Fruit fly (Drosophila melanogaster) whole organism, embryonic: ENCODE measurements around the gene loj.
A peak's percentile ranks its signal among the peaks of the same experiment; 100 is the strongest.

Source experiments
- ATbp ChIP-seq: fragments of 200-800 bp; sonication (Bioruptor generic); optimal IDR thresholded peaks from 2 replicates; lab custom pipeline; 2017; ENCODE audit warnings: missing biosample characterization, mild to moderate bottlenecking, missing genetic modification characterization, missing genetic modification reagents
- Awh ChIP-seq: fragments of 200-800 bp; sonication (Bioruptor generic); IDR thresholded peaks from 2 replicates; pipeline ENCODE4, ENCODE4 v1.3.6; 2022; ENCODE audit warnings: missing biosample characterization, missing genetic modification characterization
- CG1024 ChIP-seq: fragments of 200-800 bp; sonication (Bioruptor generic); IDR thresholded peaks from 2 replicates; pipeline ENCODE4 v1.3.6; 2022; ENCODE audit warnings: missing biosample characterization, missing genetic modification characterization
- CG11560 ChIP-seq: fragments of 200-800 bp; sonication (Bioruptor generic); IDR thresholded peaks from 3 replicates; pipeline ENCODE4 v1.3.6; 2022; ENCODE audit warnings: missing biosample characterization, missing genetic modification characterization
- CG1233 ChIP-seq: fragments of 200-800 bp; sonication (Bioruptor generic); optimal IDR thresholded peaks from 4 replicates; lab custom pipeline; 2018; ENCODE audit warnings: missing biosample characterization, mild to moderate bottlenecking, missing genetic modification characterization
- CG13287 ChIP-seq: fragments of 200-800 bp; sonication (Bioruptor generic); IDR thresholded peaks from 2 replicates; pipeline ENCODE4 v1.3.6; 2022; ENCODE audit warnings: missing biosample characterization, missing genetic modification characterization; ENCODE audit not compliant: partially characterized antibody
- CG13894 ChIP-seq: fragments of 200-800 bp; sonication (Bioruptor generic); optimal IDR thresholded peaks from 3 replicates; lab custom pipeline; 2018; ENCODE audit warnings: missing biosample characterization, mild to moderate bottlenecking, missing genetic modification characterization, moderate library complexity
- CG14441 ChIP-seq: fragments of 200-800 bp; sonication (Bioruptor generic); IDR thresholded peaks from 2 replicates; pipeline ENCODE4 v1.3.6; 2022; ENCODE audit warnings: missing biosample characterization, missing genetic modification characterization
- CG15269 ChIP-seq: fragments of 200-800 bp; sonication (Bioruptor generic); optimal IDR thresholded peaks from 2 replicates; lab custom pipeline; 2018; ENCODE audit warnings: missing biosample characterization, mild to moderate bottlenecking, missing genetic modification characterization, moderate library complexity
- CG15601 ChIP-seq: fragments of 200-800 bp; sonication (Bioruptor generic); optimal IDR thresholded peaks from 3 replicates; lab custom pipeline; 2019; ENCODE audit warnings: missing biosample characterization, mild to moderate bottlenecking, missing genetic modification characterization, moderate library complexity
- CG18619 ChIP-seq: fragments of 200-800 bp; sonication (Bioruptor generic); optimal IDR thresholded peaks from 3 replicates; lab custom pipeline; 2017; ENCODE audit warnings: missing biosample characterization, mild to moderate bottlenecking, missing genetic modification characterization
- CG2120 ChIP-seq: fragments of 200-800 bp; sonication (Bioruptor generic); optimal IDR thresholded peaks from 3 replicates; lab custom pipeline; 2016; ENCODE audit warnings: missing biosample characterization, missing genetic modification characterization
- CG2678 ChIP-seq: fragments of 200-800 bp; sonication (Bioruptor generic); optimal IDR thresholded peaks from 3 replicates; lab custom pipeline; 2019; ENCODE audit warnings: missing biosample characterization, mild to moderate bottlenecking, missing genetic modification characterization, moderate library complexity
- CG32767 ChIP-seq: fragments of 200-800 bp; sonication (Bioruptor generic); IDR thresholded peaks from 2 replicates; pipeline ENCODE4 v1.3.6; 2022; ENCODE audit warnings: missing biosample characterization, missing genetic modification characterization
- CG32772 ChIP-seq: fragments of 200-800 bp; sonication (Bioruptor generic); IDR thresholded peaks from 2 replicates; pipeline ENCODE4 v1.3.6; 2022; ENCODE audit warnings: missing biosample characterization, missing genetic modification characterization
- CG3407 ChIP-seq: fragments of 200-800 bp; sonication (Bioruptor generic); optimal IDR thresholded peaks from 2 replicates; lab custom pipeline; 2018; ENCODE audit warnings: missing biosample characterization, mild to moderate bottlenecking, missing genetic modification characterization
- CG4328 ChIP-seq: fragments of 200-800 bp; sonication (Bioruptor generic); optimal IDR thresholded peaks from 3 replicates; lab custom pipeline; 2017; ENCODE audit warnings: missing biosample characterization, missing genetic modification reagents, missing genetic modification characterization
- CG7928 ChIP-seq: fragments of 200-800 bp; sonication (Bioruptor generic); optimal IDR thresholded peaks from 2 replicates; lab custom pipeline; 2017; ENCODE audit warnings: missing biosample characterization, mild to moderate bottlenecking, missing genetic modification characterization
- CG8290 ChIP-seq, 3 experiments: fragments of 200-800 bp; sonication (Bioruptor generic); optimal IDR thresholded peaks; 2 replicates each; lab custom pipeline; 2016 to 2019; ENCODE audit warnings: missing biosample characterization in 3 of 3, missing genetic modification characterization in 3 of 3, mild to moderate bottlenecking in 2 of 3, moderate library complexity in 1 of 3
- CHES-1-like ChIP-seq: fragments of 200-800 bp; sonication (Bioruptor generic); optimal IDR thresholded peaks from 2 replicates; lab custom pipeline; 2016; ENCODE audit warnings: missing biosample characterization, missing genetic modification characterization
- Dfd ChIP-seq, 2 experiments: fragments of >200 bp; optimal IDR thresholded peaks; 2 replicates each; lab custom pipeline; 2017; ENCODE audit warnings: missing biosample characterization in 2 of 2, missing genetic modification characterization in 2 of 2
- Ets65A ChIP-seq: fragments of 200-800 bp; sonication (Bioruptor generic); peaks from one replicate; lab custom pipeline; 2016; ENCODE audit warnings: missing biosample characterization, missing genetic modification characterization
- Nf-YB ChIP-seq: fragments of 200-800 bp; sonication (Bioruptor generic); optimal IDR thresholded peaks from 3 replicates; lab custom pipeline; 2019; ENCODE audit warnings: missing biosample characterization, mild to moderate bottlenecking, missing genetic modification characterization, moderate library complexity
- Optix ChIP-seq: fragments of 200-800 bp; sonication (Bioruptor generic); IDR thresholded peaks from 3 replicates; pipeline ENCODE4 v1.3.6; 2022; ENCODE audit warnings: missing biosample characterization, missing genetic modification characterization
- Tbp ChIP-seq: fragments of >200 bp; optimal IDR thresholded peaks from 2 replicates; lab custom pipeline; 2018; ENCODE audit warnings: missing biosample characterization, missing genetic modification characterization
- Vsx1 ChIP-seq: fragments of 200-800 bp; sonication (Bioruptor generic); optimal IDR thresholded peaks from 2 replicates; lab custom pipeline; 2017; ENCODE audit warnings: missing biosample characterization, mild to moderate bottlenecking, missing genetic modification characterization, missing genetic modification reagents
- ab ChIP-seq: fragments of 200-800 bp; sonication (Bioruptor generic); optimal IDR thresholded peaks from 2 replicates; lab custom pipeline; 2016; ENCODE audit warnings: missing biosample characterization, missing genetic modification characterization
- aop ChIP-seq: fragments of 200-800 bp; sonication (Bioruptor generic); IDR thresholded peaks from 2 replicates; pipeline ENCODE4 v1.3.6; 2022; ENCODE audit warnings: missing biosample characterization, missing genetic modification characterization
- cas ChIP-seq: fragments of 200-800 bp; sonication (Bioruptor generic); IDR thresholded peaks from 2 replicates; pipeline ENCODE4 v1.3.6; 2022; ENCODE audit warnings: missing biosample characterization, missing genetic modification characterization
- chif ChIP-seq, 2 experiments: fragments of 200-800 bp; sonication (Bioruptor generic); optimal IDR thresholded peaks; 3 replicates each; lab custom pipeline; 2016; ENCODE audit warnings: missing biosample characterization in 2 of 2, missing genetic modification characterization in 2 of 2
- chm ChIP-seq: fragments of 200-800 bp; sonication (Bioruptor generic); IDR thresholded peaks from 2 replicates; pipeline ENCODE4 v1.3.6; 2022; ENCODE audit warnings: missing biosample characterization, missing genetic modification characterization
- en ChIP-seq: fragments of 200-800 bp; sonication (Bioruptor generic); optimal IDR thresholded peaks from 2 replicates; lab custom pipeline; 2016; ENCODE audit warnings: missing biosample characterization, missing genetic modification characterization
- esg ChIP-seq: fragments of 200-800 bp; sonication (Bioruptor generic); conservative IDR thresholded peaks from 2 replicates; pipeline ENCODE4 v1.3.6; 2022; ENCODE audit warnings: missing biosample characterization, missing genetic modification characterization
- fd3F ChIP-seq: fragments of 200-800 bp; sonication (Bioruptor generic); optimal IDR thresholded peaks from 2 replicates; lab custom pipeline; 2018; ENCODE audit warnings: missing biosample characterization, mild to moderate bottlenecking, missing genetic modification characterization, moderate library complexity
- gsb ChIP-seq: fragments of 200-800 bp; sonication (Bioruptor generic); IDR thresholded peaks from 2 replicates; pipeline ENCODE4 v1.3.6; 2022; ENCODE audit warnings: missing biosample characterization, missing genetic modification characterization
- hb ChIP-seq: fragments of 200-800 bp; sonication (Bioruptor generic); IDR thresholded peaks from 3 replicates; pipeline ENCODE4 v1.3.6; 2022; ENCODE audit warnings: missing biosample characterization, missing genetic modification characterization; ENCODE audit not compliant: partially characterized antibody
- lola ChIP-seq, 3 experiments: fragments of >200 bp in 2 of 3; fragments of 200-800 bp in 1 of 3; sonication (Bioruptor generic) in 1 of 3; optimal IDR thresholded peaks; 2 replicates each; lab custom pipeline; 2017 to 2019; ENCODE audit warnings: missing biosample characterization in 3 of 3, missing genetic modification characterization in 3 of 3, mild to moderate bottlenecking in 1 of 3, moderate library complexity in 1 of 3
- nom ChIP-seq: fragments of 200-800 bp; sonication (Bioruptor generic); optimal IDR thresholded peaks from 2 replicates; lab custom pipeline; 2017; ENCODE audit warnings: missing biosample characterization, missing genetic modification characterization, mild to moderate bottlenecking, moderate library complexity, missing genetic modification reagents
- onecut ChIP-seq: fragments of 200-800 bp; sonication (Bioruptor generic); IDR thresholded peaks from 2 replicates; pipeline ENCODE4 v1.3.6; 2022; ENCODE audit warnings: missing biosample characterization, missing genetic modification characterization
- org-1 ChIP-seq: fragments of 200-800 bp; sonication (Bioruptor generic); optimal IDR thresholded peaks from 2 replicates; lab custom pipeline; 2017; ENCODE audit warnings: missing biosample characterization, missing genetic modification characterization
- pb ChIP-seq: fragments of 200-800 bp; sonication (Bioruptor generic); optimal IDR thresholded peaks from 3 replicates; lab custom pipeline; 2016; ENCODE audit warnings: missing biosample characterization, missing genetic modification characterization
- pnt ChIP-seq: fragments of 200-800 bp; sonication (Bioruptor generic); optimal IDR thresholded peaks from 3 replicates; lab custom pipeline; 2016; ENCODE audit warnings: missing biosample characterization, missing genetic modification characterization
- ranshi ChIP-seq: fragments of 200-800 bp; sonication (Bioruptor generic); IDR thresholded peaks from 2 replicates; pipeline ENCODE4 v1.3.6; 2022; ENCODE audit warnings: missing biosample characterization, missing genetic modification characterization
- ro ChIP-seq: fragments of 200-800 bp; sonication (Bioruptor generic); IDR thresholded peaks from 2 replicates; pipeline ENCODE4 v1.3.6; 2022; ENCODE audit warnings: missing biosample characterization, missing genetic modification characterization
- sens ChIP-seq: fragments of 200-800 bp; sonication (Bioruptor generic); peaks from one replicate; lab custom pipeline; 2016; ENCODE audit warnings: missing biosample characterization, missing genetic modification characterization
- sna ChIP-seq: fragments of 200-800 bp; sonication (Bioruptor generic); IDR thresholded peaks from 2 replicates; pipeline ENCODE4 v1.3.6; 2022; ENCODE audit warnings: missing biosample characterization, missing genetic modification characterization; ENCODE audit not compliant: partially characterized antibody
- sr ChIP-seq: fragments of 200-800 bp; sonication (Bioruptor generic); IDR thresholded peaks from 3 replicates; pipeline ENCODE4 v1.3.6; 2022; ENCODE audit warnings: missing biosample characterization, missing genetic modification characterization
- trem ChIP-seq: fragments of 200-800 bp; optimal IDR thresholded peaks from 3 replicates; lab custom pipeline; 2019; ENCODE audit warnings: missing biosample characterization, mild to moderate bottlenecking, missing genetic modification characterization, moderate library complexity
- unc-4 ChIP-seq: fragments of 200-800 bp; sonication (Bioruptor generic); IDR thresholded peaks from 2 replicates; pipeline ENCODE4 v1.3.6; 2022; ENCODE audit warnings: missing biosample characterization, missing genetic modification characterization; ENCODE audit not compliant: partially characterized antibody
- vvl ChIP-seq: fragments of 200-800 bp; sonication (Bioruptor generic); IDR thresholded peaks from 2 replicates; pipeline ENCODE4 v1.3.6; 2022; ENCODE audit warnings: missing biosample characterization, missing genetic modification characterization
- wek ChIP-seq: fragments of 200-800 bp; sonication (Bioruptor generic); optimal IDR thresholded peaks from 3 replicates; lab custom pipeline; 2018; ENCODE audit warnings: missing biosample characterization, mild to moderate bottlenecking, missing genetic modification characterization, moderate library complexity

The loj gene

DNA sequence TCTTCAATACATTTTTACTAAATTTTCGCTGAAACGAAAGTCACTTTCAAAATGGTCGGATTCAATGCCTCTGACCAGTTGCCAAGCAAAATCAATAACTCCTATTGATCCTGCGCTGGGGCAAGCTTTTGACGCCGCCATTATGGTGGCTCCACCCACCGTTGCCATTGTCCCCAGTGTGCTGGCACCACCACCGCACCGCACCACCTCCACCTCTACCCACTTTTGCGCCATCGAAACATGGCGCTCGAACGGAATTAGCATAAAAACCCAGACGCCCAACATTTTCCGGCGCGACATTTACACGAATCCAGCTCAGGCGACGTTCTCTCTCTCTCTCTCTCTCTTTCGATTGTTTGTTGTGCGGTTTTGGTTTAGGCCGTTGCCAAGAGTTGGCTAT is 22.1 kb downstream of the loj start (continued):
- TF ChIP-seq CG32772 (GFP tag; lab: Robert Waterston, UW) (no peak), CG14441 (no peak), CG4328 (no peak), CG13287 (no peak), en (GFP tag; lab: Kevin White, UChicago) (no peak), ranshi (GFP tag; lab: Robert Waterston, UW) (no peak), CG13894 (tag; lab: Kevin White, UChicago) (no peak), CG15269 (tag; lab: Kevin White, UChicago) (no peak), sens (no peak), unc-4 (no peak), CG1024 (GFP tag; lab: Robert Waterston, UW) (no peak), CG7928 (GFP tag; lab: Kevin White, UChicago) (no peak), ATbp (GFP tag; lab: Kevin White, UChicago) (no peak), nom (GFP tag; lab: Kevin White, UChicago) (no peak), aop (GFP tag; lab: Robert Waterston, UW) (no peak), pb (GFP tag; lab: Kevin White, UChicago) (no peak), CG3407 (GFP tag; lab: Kevin White, UChicago) (no peak), wek (GFP tag; lab: Kevin White, UChicago) (no peak), cas (GFP tag; lab: Robert Waterston, UW) (no peak), CG15601 (no peak), Vsx1 (no peak), Nf-YB (GFP tag; lab: Kevin White, UChicago) (peak; percentile 69), Awh (GFP tag; lab: Robert Waterston, UW) (no peak), onecut (peak; percentile 83), esg (no peak), ab (GFP tag; lab: Kevin White, UChicago) (no peak), CG11560 (tag; lab: Robert Waterston, UW) (no peak), CG18619 (no peak), Optix (GFP tag; lab: Robert Waterston, UW) (no peak), Tbp (GFP tag; lab: Kevin White, UChicago) (no peak), org-1 (GFP tag; lab: Kevin White, UChicago) (no peak), Ets65A (GFP tag; lab: Kevin White, UChicago) (peak; percentile 71), CHES-1-like (no peak), vvl (GFP tag; lab: Robert Waterston, UW) (peak; percentile 56; the same call in 1 of the 2 replicates)

- TF ChIP-seq CG2120 (GFP tag; lab: Kevin White, UChicago), result no peak
- TF ChIP-seq Ets65A (GFP tag; lab: Kevin White, UChicago), result peak; percentile 100
- peak; percentile 70; the same call in 1 of the 2 replicates for TF ChIP-seq CG32767 (GFP tag; lab: Robert Waterston, UW)
- TF ChIP-seq lola (GFP tag; optimal IDR thresholded peaks at IDR 0.05; lab: Kevin White, UChicago), result peak in 1 of 3 experiments; percentile 76
- TF ChIP-seq CG8290 (GFP tag; optimal IDR thresholded peaks at IDR 0.05; lab: Kevin White, UChicago), result peak; percentile 66
- peak; percentile 24 to 83 for TF ChIP-seq CG8290 (tag; optimal IDR thresholded peaks at IDR 0.05; lab: Kevin White, UChicago)
- peak; percentile 8 to 62 for TF ChIP-seq chif (GFP tag; optimal IDR thresholded peaks at IDR 0.05; lab: Kevin White, UChicago)
- no peak for TF ChIP-seq fd3F (GFP tag; lab: Kevin White, UChicago)
- TF ChIP-seq gsb (GFP tag; lab: Robert Waterston, UW), result peak; percentile 64
- no peak for TF ChIP-seq CG2678 (tag; lab: Kevin White, UChicago)
- no peak for TF ChIP-seq ro
- peak; percentile 41 for TF ChIP-seq trem (tag; lab: Kevin White, UChicago)
- peak; percentile 89 for TF ChIP-seq CG1233
- TF ChIP-seq sr (GFP tag; lab: Robert Waterston, UW), result peak; percentile 93
- no peak for TF ChIP-seq pnt (GFP tag; lab: Kevin White, UChicago)
- TF ChIP-seq Dfd (GFP tag; optimal IDR thresholded peaks at IDR 0.05; lab: Kevin White, UChicago), result peak in 1 of 2 experiments; percentile 83
- TF ChIP-seq wek (GFP tag; lab: Kevin White, UChicago), result peak; percentile 89
- peak; percentile 94 for TF ChIP-seq chm (GFP tag; lab: Robert Waterston, UW)
- TF ChIP-seq hb (GFP tag; lab: Robert Waterston, UW), result no peak
- TF ChIP-seq sna (GFP tag; lab: Robert Waterston, UW), result no peak; the same call in 1 of the 2 replicates
Observed at dm6 chr3L:6124616-6125408, 30.0 kb downstream of the loj start.
